Worm (Caenorhabditis elegans) whole organism, early embryonic: Measurements from ENCODE around the gene Y60A3A.19.

ENCODE experiments used
- B0310.2 ChIP-seq: sonication (generic microtip); optimal IDR thresholded peaks from 2 replicates; lab custom pipeline; 2016; ENCODE audit warnings: mild to moderate bottlenecking, missing genetic modification characterization, missing compliant biosample characterization
- F13C5.2 ChIP-seq: sonication (generic microtip); optimal IDR thresholded peaks from 2 replicates; lab custom pipeline; 2017; ENCODE audit warnings: mild to moderate bottlenecking, missing genetic modification characterization, inconsistent platforms, missing compliant biosample characterization
- aly-1 ChIP-seq: sonication (generic microtip); optimal IDR thresholded peaks from 2 replicates; lab custom pipeline; 2016; ENCODE audit warnings: missing genetic modification characterization, missing compliant biosample characterization
- ama-1 ChIP-seq: fragments of 150-350 bp; optimal IDR thresholded peaks from 2 replicates; lab custom pipeline; 2014
- ceh-13 ChIP-seq: fragments of 200-800 bp; sonication (Bioruptor generic); optimal IDR thresholded peaks from 2 replicates; lab custom pipeline; 2018; ENCODE audit warnings: mild to moderate bottlenecking, missing genetic modification characterization, missing compliant biosample characterization
- ceh-36 ChIP-seq: sonication (generic microtip); optimal IDR thresholded peaks from 2 replicates; lab custom pipeline; 2016; ENCODE audit warnings: missing genetic modification characterization, inconsistent platforms, missing compliant biosample characterization
- ets-7 ChIP-seq: sonication (generic microtip); optimal IDR thresholded peaks from 2 replicates; lab custom pipeline; 2016; ENCODE audit warnings: missing genotype, missing genetic modification characterization, missing compliant biosample characterization
- flt-1 ChIP-seq: fragments of 200-800 bp; sonication (Bioruptor generic); IDR thresholded peaks from 2 replicates; pipeline ENCODE4 v1.3.6; 2022; ENCODE audit warnings: missing genetic modification characterization, missing compliant biosample characterization
- hmbx-1 ChIP-seq: sonication (generic microtip); optimal IDR thresholded peaks from 2 replicates; lab custom pipeline; 2016; ENCODE audit warnings: mild to moderate bottlenecking, missing genetic modification characterization, missing compliant biosample characterization
- hmg-4 ChIP-seq: fragments of 200-800 bp; sonication (Bioruptor generic); optimal IDR thresholded peaks from 2 replicates; lab custom pipeline; 2018; ENCODE audit warnings: mild to moderate bottlenecking, missing genetic modification characterization, missing compliant biosample characterization
- hnd-1 ChIP-seq: sonication (generic microtip); optimal IDR thresholded peaks from 2 replicates; lab custom pipeline; 2016; ENCODE audit warnings: missing genetic modification characterization, missing compliant biosample characterization
- pes-1 ChIP-seq: fragments of 200-800 bp; sonication (Bioruptor generic); IDR thresholded peaks from 2 replicates; pipeline ENCODE4 v1.3.6; 2022; ENCODE audit warnings: missing genetic modification reagents, missing genetic modification characterization, missing compliant biosample characterization
- scrt-1 ChIP-seq: fragments of 200-800 bp; sonication (Bioruptor generic); IDR thresholded peaks from 2 replicates; pipeline ENCODE4 v1.3.6; 2022; ENCODE audit warnings: missing genetic modification characterization, missing compliant biosample characterization
- sea-1 ChIP-seq: fragments of 200-800 bp; sonication (Bioruptor generic); conservative IDR thresholded peaks from 2 replicates; pipeline ENCODE4 v1.3.6; 2022; ENCODE audit warnings: missing genetic modification characterization, missing compliant biosample characterization
- tbx-11 ChIP-seq: fragments of 200-800 bp; sonication (Bioruptor generic); IDR thresholded peaks from 2 replicates; pipeline ENCODE4 v1.3.6; 2022; ENCODE audit warnings: missing genetic modification characterization, missing compliant biosample characterization
- tbx-37 ChIP-seq: fragments of 200-800 bp; sonication (Bioruptor generic); conservative IDR thresholded peaks from 2 replicates; pipeline ENCODE4 v1.3.6; 2022; ENCODE audit warnings: missing genetic modification reagents, missing genetic modification characterization, missing compliant biosample characterization
- tra-4 ChIP-seq: sonication (generic microtip); optimal IDR thresholded peaks from 2 replicates; lab custom pipeline; 2017; ENCODE audit warnings: missing genetic modification characterization, missing compliant biosample characterization

The Y60A3A.19 gene

DNA sequence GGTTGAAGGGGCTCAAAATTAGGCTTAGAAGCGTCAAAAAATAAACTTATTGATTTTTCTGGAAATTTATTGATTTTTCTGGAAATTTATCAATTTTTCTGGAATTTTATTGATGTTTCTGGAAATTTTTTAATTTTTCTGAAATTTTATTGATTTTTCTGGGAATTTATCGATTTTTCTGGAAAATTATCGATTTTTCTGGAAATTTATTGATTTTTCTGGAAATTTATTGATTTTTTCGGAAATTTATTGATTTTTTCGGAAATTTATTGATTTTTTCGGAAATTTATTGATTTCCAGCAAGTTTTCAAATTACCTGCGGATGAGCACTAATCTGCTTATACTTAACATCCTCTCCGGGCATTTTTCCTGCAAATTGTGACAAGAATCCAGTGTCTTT is 14.5 kb upstream of the Y60A3A.19 start:
- TF ChIP-seq aly-1 (tag; lab: Kevin White, UChicago) (no peak), ets-7 (tag; lab: Kevin White, UChicago) (no peak), hmbx-1 (tag; lab: Kevin White, UChicago) (no peak), ama-1 (lab: Kevin White, UChicago) (no peak), sea-1 (GFP tag; lab: Robert Waterston, UW) (no peak), tra-4 (tag; lab: Kevin White, UChicago) (no peak), flt-1 (GFP tag; lab: Robert Waterston, UW) (no peak), tbx-37 (GFP tag; lab: Robert Waterston, UW) (no peak), ceh-13 (no peak), tbx-11 (GFP tag; lab: Robert Waterston, UW) (no peak), F13C5.2 (tag; lab: Kevin White, UChicago) (no peak), ceh-36 (tag; lab: Kevin White, UChicago) (no peak), pes-1 (GFP tag; lab: Robert Waterston, UW) (no peak), B0310.2 (tag; lab: Kevin White, UChicago) (no peak), hmg-4 (no peak), scrt-1 (GFP tag; lab: Robert Waterston, UW) (no peak), hnd-1 (tag; lab: Kevin White, UChicago) (no peak)

- TF ChIP-seq pes-1 (GFP tag; lab: Robert Waterston, UW) = no peak
- TF ChIP-seq aly-1 (tag; lab: Kevin White, UChicago) = no peak
- no peak for TF ChIP-seq B0310.2 (tag; lab: Kevin White, UChicago)
- TF ChIP-seq hnd-1 (tag; lab: Kevin White, UChicago) = no peak
- TF ChIP-seq hmg-4 = no peak
- no peak for TF ChIP-seq tra-4 (tag; lab: Kevin White, UChicago)
- no peak for TF ChIP-seq hmbx-1 (tag; lab: Kevin White, UChicago)
- TF ChIP-seq ceh-13 = no peak
- no peak for TF ChIP-seq scrt-1 (GFP tag; lab: Robert Waterston, UW)
- TF ChIP-seq tbx-11 (GFP tag; lab: Robert Waterston, UW) = no peak
- TF ChIP-seq ama-1 (lab: Kevin White, UChicago) = no peak
- no peak for TF ChIP-seq sea-1 (GFP tag; lab: Robert Waterston, UW)
- no peak for TF ChIP-seq tbx-37 (GFP tag; lab: Robert Waterston, UW)
- TF ChIP-seq ceh-36 (tag; lab: Kevin White, UChicago) = no peak
- TF ChIP-seq ets-7 (tag; lab: Kevin White, UChicago) = no peak
- TF ChIP-seq flt-1 (GFP tag; lab: Robert Waterston, UW) = no peak
Measured at ce11 chrV:19904790-19905189, 11.6 kb upstream of the Y60A3A.19 start.

DNA sequence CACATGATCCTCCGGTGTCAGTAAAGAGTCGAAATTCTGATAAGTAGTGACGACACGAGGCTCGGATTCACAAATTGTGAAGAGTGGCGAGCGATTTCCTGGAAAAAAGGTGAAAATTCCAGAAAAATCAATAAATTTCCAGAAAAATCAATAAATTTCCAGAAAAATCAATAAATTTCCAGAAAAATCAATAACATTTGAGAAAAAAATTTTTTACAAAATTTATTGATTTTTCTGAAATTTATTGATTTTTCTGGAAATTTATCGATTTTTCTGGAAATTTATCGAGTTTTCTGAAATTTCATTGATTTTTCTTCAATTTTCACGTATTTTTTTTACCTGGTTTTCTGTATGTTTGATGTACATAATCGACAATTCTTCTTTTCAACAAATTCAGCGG is 10.4 kb upstream of the Y60A3A.19 start:
- TF ChIP-seq ets-7 (tag; lab: Kevin White, UChicago) = no peak
- TF ChIP-seq ceh-13 = no peak
- no peak for TF ChIP-seq tbx-11 (GFP tag; lab: Robert Waterston, UW)
- TF ChIP-seq tra-4 (tag; lab: Kevin White, UChicago) = no peak
- TF ChIP-seq ama-1 (lab: Kevin White, UChicago) = no peak
- no peak for TF ChIP-seq scrt-1 (GFP tag; lab: Robert Waterston, UW)
- no peak for TF ChIP-seq hmg-4
- TF ChIP-seq flt-1 (GFP tag; lab: Robert Waterston, UW) = no peak

- TF ChIP-seq tbx-37 (GFP tag; lab: Robert Waterston, UW) (no peak), sea-1 (GFP tag; lab: Robert Waterston, UW) (no peak), tbx-11 (GFP tag; lab: Robert Waterston, UW) (no peak), F13C5.2 (tag; lab: Kevin White, UChicago) (no peak), ceh-36 (tag; lab: Kevin White, UChicago) (no peak), ama-1 (lab: Kevin White, UChicago) (no peak), tra-4 (tag; lab: Kevin White, UChicago) (no peak), hmg-4 (no peak), ets-7 (tag; lab: Kevin White, UChicago) (no peak), ceh-13 (no peak), scrt-1 (GFP tag; lab: Robert Waterston, UW) (no peak), aly-1 (tag; lab: Kevin White, UChicago) (no peak), hmbx-1 (tag; lab: Kevin White, UChicago) (no peak)
Measured at ce11 chrV:19907365-19907764, 9.0 kb upstream of the Y60A3A.19 start, which contains the start of gene fars-2. Gene fars-2 (minus strand): TSS chrV:19907434.

DNA sequence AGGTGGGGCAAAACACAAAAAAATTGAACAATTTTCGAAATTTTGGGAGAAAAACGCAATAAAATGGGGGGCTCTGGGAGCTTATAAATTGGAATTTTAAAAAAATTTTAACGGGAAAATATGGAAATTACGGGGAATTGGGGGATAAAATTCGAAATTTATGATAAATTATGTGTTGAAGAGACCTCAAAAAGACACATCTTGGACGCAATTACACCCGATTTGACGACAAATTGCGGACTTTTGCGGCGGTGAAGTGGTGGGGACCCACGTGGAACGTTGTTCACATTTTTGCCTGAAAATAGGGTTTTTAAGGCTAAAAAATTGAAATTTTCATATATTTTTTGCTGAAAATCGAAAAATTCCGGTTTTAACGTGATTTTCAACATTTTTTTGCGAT is 7.5 kb upstream of the Y60A3A.19 start:
- no peak for TF ChIP-seq B0310.2 (tag; lab: Kevin White, UChicago)
- TF ChIP-seq tbx-11 (GFP tag; lab: Robert Waterston, UW) = no peak
- TF ChIP-seq tbx-37 (GFP tag; lab: Robert Waterston, UW) = no peak
- TF ChIP-seq ets-7 (tag; lab: Kevin White, UChicago) = no peak
- TF ChIP-seq hnd-1 (tag; lab: Kevin White, UChicago) = no peak
- no peak for TF ChIP-seq hmg-4
- TF ChIP-seq ama-1 (lab: Kevin White, UChicago) = no peak

DNA sequence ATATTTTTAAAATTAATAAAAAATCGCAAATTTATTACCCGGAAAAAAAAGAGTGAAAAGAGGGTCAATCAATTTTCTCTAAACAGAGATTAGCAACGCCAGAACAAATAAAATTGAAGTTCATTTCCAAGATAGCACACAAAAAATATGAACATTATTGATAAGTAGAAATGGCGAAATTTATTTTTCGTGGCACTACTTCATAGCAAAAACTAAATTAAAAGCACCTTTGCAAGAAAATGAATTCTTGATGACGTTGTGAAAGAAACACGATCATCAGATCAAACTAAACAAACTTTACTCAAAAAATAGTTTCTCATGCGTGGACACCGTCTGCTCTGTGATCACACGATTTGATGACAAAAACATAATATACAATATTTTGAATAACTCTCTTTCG is 6.3 kb downstream of the Y60A3A.19 start, which contains the start of gene Y60A3A.16:
Y60A3A.16 (minus strand) TSS at position 101 of the 400 bp plus-strand sequence.
- TF ChIP-seq hmbx-1 (tag; lab: Kevin White, UChicago) (no peak), B0310.2 (tag; lab: Kevin White, UChicago) (no peak), tra-4 (tag; lab: Kevin White, UChicago) (no peak), hmg-4 (no peak), tbx-37 (GFP tag; lab: Robert Waterston, UW) (no peak), pes-1 (GFP tag; lab: Robert Waterston, UW) (no peak), ceh-13 (no peak), hnd-1 (tag; lab: Kevin White, UChicago) (no peak), scrt-1 (GFP tag; lab: Robert Waterston, UW) (no peak), sea-1 (GFP tag; lab: Robert Waterston, UW) (no peak), ama-1 (lab: Kevin White, UChicago) (no peak), F13C5.2 (tag; lab: Kevin White, UChicago) (no peak), tbx-11 (GFP tag; lab: Robert Waterston, UW) (no peak), ets-7 (tag; lab: Kevin White, UChicago) (no peak), ceh-36 (tag; lab: Kevin White, UChicago) (no peak), aly-1 (tag; lab: Kevin White, UChicago) (no peak), flt-1 (GFP tag; lab: Robert Waterston, UW) (no peak)
